5 worm cellular contexts compared by ENCODE assay signal in genomic region chrII:8783451-8783967, ce11.
A peak's percentile ranks its signal among the peaks of the same experiment; 100 is the strongest.
TF ChIP-seq lines count a peak whose summit lies in the region.

Gene sgn-1, minus strand, starts transcription at chrII:8783670.

TF ChIP-seq in whole organism, L1 larva, 84 proteins besides CTCF, POLR2A, EP300 and RAD21 (continues in another document):
- peak; percentile 24 for TF ChIP-seq dsc-1 (tag; optimal IDR thresholded peaks at IDR 0.05; lab: Kevin White, UChicago)
- no peak for TF ChIP-seq aly-2 (tag; optimal IDR thresholded peaks at IDR 0.05; lab: Kevin White, UChicago)
- TF ChIP-seq blmp-1 (tag; optimal IDR thresholded peaks at IDR 0.05; lab: Kevin White, UChicago): no peak
- no peak for TF ChIP-seq unc-62 (GFP tag; optimal IDR thresholded peaks at IDR 0.05; lab: Kevin White, UChicago)
- TF ChIP-seq rnt-1 (tag; optimal IDR thresholded peaks at IDR 0.05; lab: Kevin White, UChicago): peak; percentile 58
- no peak for TF ChIP-seq C04F5.9 (tag; optimal IDR thresholded peaks at IDR 0.05; lab: Kevin White, UChicago)
- TF ChIP-seq nhr-85 (tag; lab: Kevin White, UChicago): no peak
- no peak for TF ChIP-seq elt-3 (tag; optimal IDR thresholded peaks at IDR 0.05; lab: Kevin White, UChicago)
- TF ChIP-seq unc-30 (tag; optimal IDR thresholded peaks at IDR 0.05; lab: Kevin White, UChicago): no peak
- no peak for TF ChIP-seq sox-4 (tag; optimal IDR thresholded peaks at IDR 0.05; lab: Kevin White, UChicago)
- no peak for TF ChIP-seq ceh-90 (tag; optimal IDR thresholded peaks at IDR 0.05; lab: Kevin White, UChicago)
- no peak for TF ChIP-seq hlh-4 (tag; optimal IDR thresholded peaks at IDR 0.05; lab: Kevin White, UChicago)
- TF ChIP-seq fkh-4 (tag; optimal IDR thresholded peaks at IDR 0.05; lab: Kevin White, UChicago; ENCODE audit: borderline replicate concordance): no peak
- TF ChIP-seq ceh-8 (GFP tag; optimal IDR thresholded peaks at IDR 0.05; lab: Kevin White, UChicago): no peak
- no peak for TF ChIP-seq nhr-90 (tag; optimal IDR thresholded peaks at IDR 0.05; lab: Kevin White, UChicago; ENCODE audit: poor library complexity)
- peak; percentile 14 for TF ChIP-seq nhr-71 (tag; optimal IDR thresholded peaks at IDR 0.05; lab: Kevin White, UChicago)
- TF ChIP-seq pag-3 (tag; optimal IDR thresholded peaks at IDR 0.05; lab: Kevin White, UChicago; ENCODE audit: borderline replicate concordance, insufficient read depth): peak; percentile 17
- no peak for TF ChIP-seq Y116A8C.19 (tag; optimal IDR thresholded peaks at IDR 0.05; lab: Kevin White, UChicago; ENCODE audit: borderline replicate concordance)

TF ChIP-seq in whole organism, L2 larva, 48 proteins besides CTCF, POLR2A, EP300 and RAD21:
- TF ChIP-seq nhr-11 (tag; optimal IDR thresholded peaks at IDR 0.05; lab: Kevin White, UChicago) (no peak), nhr-129 (tag; optimal IDR thresholded peaks at IDR 0.05; lab: Kevin White, UChicago) (peak; percentile 23), lin-39 (tag; optimal IDR thresholded peaks at IDR 0.05; lab: Kevin White, UChicago) (no peak), nhr-10 (tag; optimal IDR thresholded peaks at IDR 0.05; lab: Kevin White, UChicago) (no peak)

TF ChIP-seq in whole organism, L4 larva, 104 proteins besides CTCF, POLR2A, EP300 and RAD21:
- TF ChIP-seq T26A8.4 (GFP tag; IDR thresholded peaks at IDR 0.05; lab: Robert Waterston, UW) (no peak), nhr-10 (tag; optimal IDR thresholded peaks at IDR 0.05; lab: Kevin White, UChicago) (no peak), unc-62 (GFP tag; optimal IDR thresholded peaks at IDR 0.05 in 1 of 2; lab: Kevin White, UChicago) (peak in 1 of 2 experiments; percentile 40), unc-62 (tag; optimal IDR thresholded peaks at IDR 0.05; lab: Kevin White, UChicago) (no peak), mep-1 (tag; optimal IDR thresholded peaks at IDR 0.05; lab: Kevin White, UChicago) (no peak), mxl-3 (GFP tag; optimal IDR thresholded peaks at IDR 0.05; lab: Kevin White, UChicago) (peak; percentile 6)

TF ChIP-seq in whole organism, late embryonic, 69 proteins besides CTCF, POLR2A, EP300 and RAD21:
- TF ChIP-seq pag-3 (tag; optimal IDR thresholded peaks at IDR 0.05; lab: Kevin White, UChicago; ENCODE audit: borderline replicate concordance) (no peak), unc-55 (GFP tag; optimal IDR thresholded peaks at IDR 0.05; lab: Kevin White, UChicago) (peak; percentile 93), ceh-30 (tag; optimal IDR thresholded peaks at IDR 0.05; lab: Kevin White, UChicago) (no peak), pax-1 (tag; optimal IDR thresholded peaks at IDR 0.05; lab: Kevin White, UChicago) (no peak), zip-5 (tag; optimal IDR thresholded peaks at IDR 0.05; lab: Kevin White, UChicago) (no peak), ceh-18 (tag; optimal IDR thresholded peaks at IDR 0.05; lab: Kevin White, UChicago) (peak; percentile 51), F13H6.1 (tag; optimal IDR thresholded peaks at IDR 0.05; lab: Kevin White, UChicago) (no peak), rnt-1 (tag; optimal IDR thresholded peaks at IDR 0.05; lab: Kevin White, UChicago) (peak; percentile 37), eyg-1 (tag; optimal IDR thresholded peaks at IDR 0.05; lab: Kevin White, UChicago) (no peak), odd-2 (tag; optimal IDR thresholded peaks at IDR 0.05; lab: Kevin White, UChicago) (no peak), ceh-48 (tag; optimal IDR thresholded peaks at IDR 0.05; lab: Kevin White, UChicago) (no peak), mec-3 (tag; optimal IDR thresholded peaks at IDR 0.05; lab: Kevin White, UChicago; ENCODE audit: borderline replicate concordance) (no peak), C08G9.2 (tag; optimal IDR thresholded peaks at IDR 0.05; lab: Kevin White, UChicago) (no peak), tbx-7 (tag; optimal IDR thresholded peaks at IDR 0.05; lab: Kevin White, UChicago) (no peak), npax-4 (tag; optimal IDR thresholded peaks at IDR 0.05; lab: Kevin White, UChicago) (no peak), ahr-1 (tag; optimal IDR thresholded peaks at IDR 0.05; lab: Kevin White, UChicago) (no peak), pha-4 (tag; optimal IDR thresholded peaks at IDR 0.05; lab: Kevin White, UChicago) (no peak), ceh-2 (tag; optimal IDR thresholded peaks at IDR 0.05; lab: Kevin White, UChicago) (no peak), hlh-8 (tag; optimal IDR thresholded peaks at IDR 0.05; lab: Kevin White, UChicago) (no peak)

TF ChIP-seq in whole organism, mixed stage, embryonic, 35 proteins besides CTCF, POLR2A, EP300 and RAD21:
- TF ChIP-seq mab-5 (tag; optimal IDR thresholded peaks at IDR 0.05; lab: Kevin White, UChicago) (no peak), mls-2 (tag; optimal IDR thresholded peaks at IDR 0.05; lab: Kevin White, UChicago) (no peak), unc-62 (GFP tag; optimal IDR thresholded peaks at IDR 0.05; lab: Kevin White, UChicago) (peak; percentile 96), ztf-11 (tag; optimal IDR thresholded peaks at IDR 0.05; lab: Kevin White, UChicago) (no peak), unc-120 (tag; optimal IDR thresholded peaks at IDR 0.05; lab: Kevin White, UChicago; ENCODE audit: poor library complexity, severe bottlenecking) (peak; percentile 64), hlh-1 (tag; optimal IDR thresholded peaks at IDR 0.05; lab: Kevin White, UChicago) (peak; percentile 71), mep-1 (tag; optimal IDR thresholded peaks at IDR 0.05; lab: Kevin White, UChicago) (no peak), nhr-76 (tag; optimal IDR thresholded peaks at IDR 0.05; lab: Kevin White, UChicago) (no peak), drap-1 (GFP tag; optimal IDR thresholded peaks at IDR 0.05; lab: Kevin White, UChicago) (no peak)
